Fruit fly (Drosophila melanogaster) whole organism, prepupa: ENCODE measurements around the gene Jarid2.
A peak's percentile ranks its signal among the peaks of the same experiment; 100 is the strongest.

Source experiments
- CG10631 ChIP-seq: fragments of 200-800 bp; sonication (Bioruptor generic); optimal IDR thresholded peaks from 2 replicates; lab custom pipeline; 2016; ENCODE audit warnings: missing biosample characterization, missing genetic modification characterization
- CG10669 ChIP-seq: fragments of 200-800 bp; sonication (Bioruptor generic); optimal IDR thresholded peaks from 3 replicates; lab custom pipeline; 2018; ENCODE audit warnings: missing biosample characterization, mild to moderate bottlenecking, missing genetic modification characterization, moderate library complexity
- CG11762 ChIP-seq: fragments of 200-800 bp; sonication (Bioruptor generic); optimal IDR thresholded peaks from 3 replicates; lab custom pipeline; 2016; ENCODE audit warnings: missing biosample characterization, missing genetic modification characterization; ENCODE audit not compliant: insufficient read depth
- CG15336 ChIP-seq: fragments of 200-800 bp; sonication (Bioruptor generic); IDR thresholded peaks from 2 replicates; pipeline ENCODE4 v1.3.6; 2022; ENCODE audit warnings: missing biosample characterization, missing genetic modification characterization
- CG1621 ChIP-seq: fragments of 200-800 bp; sonication (Bioruptor generic); optimal IDR thresholded peaks from 3 replicates; lab custom pipeline; 2018; ENCODE audit warnings: missing biosample characterization, mild to moderate bottlenecking, missing genetic modification characterization
- CG32006 ChIP-seq: fragments of 200-800 bp; sonication (Bioruptor generic); optimal IDR thresholded peaks from 3 replicates; lab custom pipeline; 2017; ENCODE audit warnings: missing biosample characterization, mild to moderate bottlenecking, missing genetic modification characterization
- CG34406 ChIP-seq: fragments of 200-800 bp; sonication (Bioruptor generic); optimal IDR thresholded peaks from 3 replicates; lab custom pipeline; 2016; ENCODE audit warnings: missing biosample characterization, missing genetic modification characterization
- CG6163 ChIP-seq: fragments of 200-800 bp; sonication (Bioruptor generic); IDR thresholded peaks from 3 replicates; pipeline ENCODE4 v1.3.6; 2022; ENCODE audit warnings: missing biosample characterization, missing genetic modification characterization
- CG6792 ChIP-seq: fragments of 200-800 bp; sonication (Bioruptor generic); optimal IDR thresholded peaks from 3 replicates; lab custom pipeline; 2016; ENCODE audit warnings: missing biosample characterization, missing genetic modification characterization
- CG7368 ChIP-seq: fragments of 200-800 bp; sonication (Bioruptor generic); optimal IDR thresholded peaks from 3 replicates; lab custom pipeline; 2016; ENCODE audit warnings: missing biosample characterization, missing genetic modification characterization
- CG8119 ChIP-seq: fragments of 200-800 bp; sonication (Bioruptor generic); IDR thresholded peaks from 3 replicates; pipeline ENCODE4 v1.3.6; 2022; ENCODE audit warnings: missing biosample characterization, missing genetic modification characterization
- CG8632 ChIP-seq: fragments of 200-800 bp; sonication (Bioruptor generic); optimal IDR thresholded peaks from 3 replicates; lab custom pipeline; 2016; ENCODE audit warnings: missing biosample characterization, missing genetic modification characterization
- CG9139 ChIP-seq: fragments of 200-800 bp; sonication (Bioruptor generic); optimal IDR thresholded peaks from 3 replicates; lab custom pipeline; 2017; ENCODE audit warnings: missing biosample characterization, mild to moderate bottlenecking, missing genetic modification characterization
- Eip75B ChIP-seq: fragments of 200-800 bp; sonication (Bioruptor generic); optimal IDR thresholded peaks from 3 replicates; lab custom pipeline; 2016; ENCODE audit warnings: missing biosample characterization, missing genetic modification characterization
- Eip78C ChIP-seq: fragments of 200-800 bp; sonication (Bioruptor generic); peaks from one replicate; lab custom pipeline; 2016; ENCODE audit warnings: missing biosample characterization, missing genetic modification characterization
- Gug ChIP-seq: fragments of 200-800 bp; sonication (Bioruptor generic); IDR thresholded peaks from 2 replicates; pipeline ENCODE4 v1.3.6; 2022; ENCODE audit warnings: missing biosample characterization, missing genetic modification characterization
- Lpt ChIP-seq: fragments of 200-800 bp; sonication (Bioruptor generic); optimal IDR thresholded peaks from 3 replicates; lab custom pipeline; 2016; ENCODE audit warnings: missing biosample characterization, missing genetic modification characterization
- OdsH ChIP-seq: fragments of 200-800 bp; sonication (Bioruptor generic); optimal IDR thresholded peaks from 3 replicates; lab custom pipeline; 2016; ENCODE audit warnings: missing biosample characterization, missing genetic modification characterization
- Smox ChIP-seq: fragments of 200-800 bp; sonication (Bioruptor generic); optimal IDR thresholded peaks from 3 replicates; lab custom pipeline; 2016; ENCODE audit warnings: missing biosample characterization, missing genetic modification characterization
- Sox102F ChIP-seq: fragments of 200-800 bp; sonication (Bioruptor generic); optimal IDR thresholded peaks from 2 replicates; lab custom pipeline; 2016; ENCODE audit warnings: missing biosample characterization, mild to moderate bottlenecking, missing genetic modification characterization
- acj6 ChIP-seq: fragments of 200-800 bp; sonication (Bioruptor generic); optimal IDR thresholded peaks from 3 replicates; lab custom pipeline; 2016; ENCODE audit warnings: missing biosample characterization, missing genetic modification characterization
- cyc ChIP-seq: fragments of 200-800 bp; sonication (Bioruptor generic); optimal IDR thresholded peaks from 3 replicates; lab custom pipeline; 2016; ENCODE audit warnings: missing biosample characterization, missing genetic modification characterization
- dac ChIP-seq: fragments of 200-800 bp; sonication (Bioruptor generic); optimal IDR thresholded peaks from 2 replicates; lab custom pipeline; 2017; ENCODE audit warnings: missing biosample characterization, mild to moderate bottlenecking, missing genetic modification characterization
- dsx ChIP-seq: fragments of 200-800 bp; optimal IDR thresholded peaks from 3 replicates; lab custom pipeline; 2019; ENCODE audit warnings: missing biosample characterization, mild to moderate bottlenecking, missing genetic modification characterization, moderate library complexity; ENCODE audit not compliant: poor library complexity, severe bottlenecking
- eg ChIP-seq: fragments of 200-800 bp; sonication (Bioruptor generic); IDR thresholded peaks from 3 replicates; pipeline ENCODE4 v1.3.6; 2022; ENCODE audit warnings: missing biosample characterization, missing genetic modification characterization
- fd59A ChIP-seq: fragments of 200-800 bp; sonication (Bioruptor generic); optimal IDR thresholded peaks from 2 replicates; lab custom pipeline; 2017; ENCODE audit warnings: missing biosample characterization, mild to moderate bottlenecking, missing genetic modification characterization, missing genetic modification reagents
- fd85E ChIP-seq: fragments of 200-800 bp; sonication (Bioruptor generic); optimal IDR thresholded peaks from 3 replicates; lab custom pipeline; 2016; ENCODE audit warnings: missing biosample characterization, missing genetic modification characterization
- lz ChIP-seq: fragments of 200-800 bp; sonication (Bioruptor generic); optimal IDR thresholded peaks from 3 replicates; lab custom pipeline; 2016; ENCODE audit warnings: missing biosample characterization, missing genetic modification characterization
- salr ChIP-seq, 2 experiments: fragments of 200-800 bp; sonication (Bioruptor generic); optimal IDR thresholded peaks; 3 replicates each; lab custom pipeline; 2016 to 2018; ENCODE audit warnings: missing biosample characterization in 2 of 2, missing genetic modification characterization in 2 of 2, mild to moderate bottlenecking in 1 of 2
- ss ChIP-seq, 2 experiments: fragments of 200-800 bp; sonication (Bioruptor generic); optimal IDR thresholded peaks; 2 replicates in 1 of 2; 3 replicates in 1 of 2; lab custom pipeline; 2017 to 2018; ENCODE audit warnings: mild to moderate bottlenecking in 2 of 2, missing biosample characterization in 2 of 2, missing genetic modification characterization in 2 of 2, moderate library complexity in 1 of 2
- topi ChIP-seq: fragments of 200-800 bp; sonication (Bioruptor generic); optimal IDR thresholded peaks from 3 replicates; lab custom pipeline; 2016; ENCODE audit warnings: missing biosample characterization, missing genetic modification characterization

Gene Jarid2

DNA sequence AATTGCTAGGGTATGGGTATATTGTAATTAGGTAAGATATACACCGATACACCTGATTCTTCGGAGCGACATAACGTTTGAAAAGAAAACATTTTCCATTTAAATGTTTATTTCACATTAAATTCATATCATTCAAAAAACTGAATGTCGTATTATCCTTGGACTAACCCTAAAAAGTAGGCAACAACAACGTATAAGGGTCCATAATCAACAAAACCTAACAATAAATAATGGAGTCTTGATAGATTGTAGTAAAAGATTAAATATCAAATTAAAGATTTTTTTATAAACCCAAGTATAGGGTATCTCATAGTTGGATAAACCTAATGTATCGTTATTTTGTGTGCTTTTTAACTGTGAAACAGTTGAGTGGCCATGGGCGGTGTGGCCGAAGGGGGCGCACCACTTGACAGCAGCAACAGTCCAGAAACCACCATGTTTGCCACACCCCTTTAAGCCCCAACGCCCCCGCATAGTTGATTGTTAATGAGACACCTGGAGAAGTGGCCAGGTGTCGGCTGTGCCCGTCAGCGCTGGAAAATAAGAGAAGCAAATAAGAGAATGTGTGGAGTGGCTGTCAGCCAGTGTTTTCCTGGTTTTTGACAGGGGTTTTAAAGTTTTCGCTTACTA is 8.5 kb upstream of the Jarid2 start (continued):
- TF ChIP-seq CG10631 (GFP tag; lab: Kevin White, UChicago) (no peak), CG8632 (no peak), Sox102F (GFP tag; lab: Kevin White, UChicago) (no peak), CG32006 (GFP tag; lab: Kevin White, UChicago) (peak; percentile 62), Eip75B (GFP tag; lab: Kevin White, UChicago) (no peak), CG6792 (GFP tag; lab: Kevin White, UChicago) (no peak), lz (GFP tag; lab: Kevin White, UChicago) (no peak), CG6163 (GFP tag; lab: Robert Waterston, UW) (no peak), cyc (peak; percentile 3), CG8119 (GFP tag; lab: Robert Waterston, UW) (no peak), CG1621 (tag; lab: Kevin White, UChicago) (no peak)

DNA sequence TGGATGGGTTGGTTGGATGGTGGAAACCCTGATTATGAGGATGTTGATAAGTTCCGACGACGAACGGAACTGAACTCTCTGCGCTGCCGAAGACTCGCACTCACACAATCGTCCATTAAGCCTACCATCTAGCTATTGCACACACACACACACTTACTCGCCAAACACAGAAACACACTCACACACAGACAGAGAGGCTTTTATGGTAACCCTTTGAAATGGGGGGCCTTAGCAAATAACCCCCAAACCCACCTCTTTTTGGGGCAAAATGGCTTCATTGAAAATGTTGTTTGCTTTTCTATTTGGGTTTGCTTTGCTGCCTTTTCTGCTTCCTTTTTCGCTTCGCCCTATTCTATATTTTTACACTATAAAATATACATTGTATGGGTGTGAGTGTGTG is 7.8 kb upstream of the Jarid2 start:
- TF ChIP-seq CG8119 (GFP tag; lab: Robert Waterston, UW) (no peak), Eip78C (GFP tag; lab: Kevin White, UChicago) (peak; percentile 19)

DNA sequence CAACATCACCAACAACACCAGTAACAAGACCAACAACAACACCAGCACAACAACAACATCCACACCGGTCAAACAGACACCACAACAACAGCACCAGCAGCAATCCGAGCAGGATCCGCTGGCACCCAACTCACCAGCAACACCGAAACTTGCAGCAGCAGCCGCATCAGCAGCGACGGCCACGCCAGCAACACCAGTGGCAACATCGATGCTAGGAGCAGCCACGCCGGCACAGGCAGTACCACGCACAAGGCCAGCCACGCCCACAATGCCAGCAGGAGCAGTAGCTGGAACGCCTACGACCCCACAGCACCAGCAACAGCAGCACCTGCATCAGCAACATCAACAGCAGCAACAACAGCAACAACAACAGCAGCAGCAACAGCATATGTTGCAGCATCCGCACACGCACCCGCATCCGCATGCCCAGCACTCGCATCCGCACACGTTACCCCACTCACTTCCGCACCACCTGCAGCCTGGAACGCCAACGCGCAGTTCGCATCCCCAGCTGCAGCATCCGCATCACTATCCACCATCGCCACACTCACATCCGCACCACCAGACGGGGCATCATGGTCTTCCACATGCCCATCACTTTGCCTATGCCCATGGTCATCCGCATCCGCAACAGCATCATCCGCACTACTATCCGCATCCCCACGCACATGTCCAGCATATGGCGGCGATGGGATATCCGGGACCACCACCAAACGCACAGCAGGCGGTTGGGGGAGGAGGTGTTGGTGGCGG is 5.5 kb upstream of the Jarid2 start:
- no peak for TF ChIP-seq CG11762 (GFP tag; lab: Kevin White, UChicago)
- TF ChIP-seq OdsH (GFP tag; lab: Kevin White, UChicago): no peak
- no peak for TF ChIP-seq Lpt (GFP tag; lab: Kevin White, UChicago)
- no peak for TF ChIP-seq CG34406
- no peak for TF ChIP-seq CG10669 (GFP tag; lab: Kevin White, UChicago)
- no peak for TF ChIP-seq acj6 (GFP tag; lab: Kevin White, UChicago)
- no peak for TF ChIP-seq CG7368 (GFP tag; lab: Kevin White, UChicago)
- TF ChIP-seq ss (GFP tag; optimal IDR thresholded peaks at IDR 0.05; lab: Kevin White, UChicago): no peak
- TF ChIP-seq salr (GFP tag; optimal IDR thresholded peaks at IDR 0.05; lab: Kevin White, UChicago): no peak
- TF ChIP-seq CG9139 (GFP tag; lab: Kevin White, UChicago): no peak
- no peak for TF ChIP-seq topi (GFP tag; lab: Kevin White, UChicago)
- no peak for TF ChIP-seq cyc
- TF ChIP-seq dac: no peak
- TF ChIP-seq dsx (GFP tag; lab: Kevin White, UChicago): no peak
- no peak for TF ChIP-seq Smox (GFP tag; lab: Kevin White, UChicago)
- no peak for TF ChIP-seq fd59A (GFP tag; lab: Kevin White, UChicago)
- no peak for TF ChIP-seq Gug (GFP tag; lab: Robert Waterston, UW)
- no peak for TF ChIP-seq CG32006 (GFP tag; lab: Kevin White, UChicago)

DNA sequence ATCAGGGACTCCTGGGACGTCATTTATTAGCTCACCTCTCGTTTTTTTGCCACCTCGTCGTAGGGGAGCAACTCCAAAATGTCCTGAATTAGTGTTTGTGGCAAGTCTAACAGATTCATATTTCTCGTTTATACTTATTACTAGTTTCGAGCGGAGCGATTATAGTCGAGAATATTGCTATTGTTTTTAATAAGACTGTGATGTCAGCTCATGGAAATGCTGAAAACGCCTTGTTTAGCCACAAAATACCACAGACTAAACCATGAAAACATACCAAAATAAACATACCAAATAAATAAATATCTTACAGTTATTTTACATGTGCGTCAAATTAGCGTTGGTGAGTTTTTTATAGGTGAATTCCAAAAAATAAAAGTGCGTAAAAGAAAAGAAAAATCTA is 10.7 kb downstream of the Jarid2 start, which contains the start of gene pall:
Gene pall (minus strand): TSS at position 205 of the 400 bp plus-strand sequence.
- TF ChIP-seq CG15336 (GFP tag; lab: Robert Waterston, UW) (0 out of 2 replicates have a peak, but pooled peaks have one; percentile 27), acj6 (GFP tag; lab: Kevin White, UChicago) (no peak), CG10631 (GFP tag; lab: Kevin White, UChicago) (no peak), CG7368 (GFP tag; lab: Kevin White, UChicago) (no peak), Eip78C (GFP tag; lab: Kevin White, UChicago) (no peak), fd85E (no peak)

DNA sequence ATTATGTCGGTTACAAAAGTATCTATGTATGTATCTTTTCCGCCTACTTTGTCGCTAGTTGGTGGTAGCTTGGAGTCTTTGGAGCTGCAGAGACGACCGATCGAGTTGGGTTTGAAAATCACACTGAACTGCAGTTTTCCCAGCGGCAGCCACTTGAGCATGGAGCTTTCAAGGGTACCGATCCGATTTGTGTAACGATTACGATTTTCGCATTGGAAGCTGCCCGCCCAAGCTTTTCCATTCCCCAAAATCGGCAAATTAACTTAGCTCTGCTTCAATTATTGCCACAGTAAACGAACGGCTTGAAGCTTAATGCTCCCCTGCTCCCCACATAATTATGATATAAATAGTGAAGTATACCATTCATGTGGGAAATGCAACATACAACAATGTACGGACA is 12.3 kb downstream of the Jarid2 start, which contains the start of gene CG32036:
Gene CG32036 (minus strand): TSS at position 101 of the 400 bp plus-strand sequence.
- TF ChIP-seq eg (GFP tag; lab: Robert Waterston, UW) (0 out of 3 replicates have a peak, but pooled peaks have one; percentile 36), Lpt (GFP tag; lab: Kevin White, UChicago) (no peak)
